Worm (Caenorhabditis elegans) whole organism, midembryonic: ENCODE results near the gene paml-1.
A peak's percentile ranks its signal among the peaks of the same experiment; 100 is the strongest.

Experiments
- T22C8.4 ChIP-seq: fragments of 200-800 bp; sonication (Bioruptor generic); IDR thresholded peaks from 2 replicates; pipeline ENCODE4 v1.3.6; 2022; ENCODE audit warnings: missing genetic modification characterization, missing compliant biosample characterization
- cog-1 ChIP-seq: sonication (generic microtip); optimal IDR thresholded peaks from 2 replicates; lab custom pipeline; 2016; ENCODE audit warnings: missing genetic modification characterization, missing compliant biosample characterization
- flt-1 ChIP-seq: fragments of 200-800 bp; sonication (Bioruptor generic); IDR thresholded peaks from 2 replicates; pipeline ENCODE4 v1.3.6; 2022; ENCODE audit warnings: missing genetic modification characterization, missing compliant biosample characterization
- klf-2 ChIP-seq: fragments of 200-800 bp; sonication (Bioruptor generic); conservative IDR thresholded peaks from 2 replicates; pipeline ENCODE4 v1.3.6; 2022; ENCODE audit warnings: missing genetic modification reagents, missing genetic modification characterization, missing compliant biosample characterization
- med-1 ChIP-seq: sonication (generic microtip); optimal IDR thresholded peaks from 2 replicates; lab custom pipeline; 2017; ENCODE audit warnings: missing genetic modification characterization, mild to moderate bottlenecking, missing compliant biosample characterization, antibody characterized with exemption, missing genetic modification reagents; ENCODE audit not compliant: insufficient read depth
- ref-1 ChIP-seq: fragments of 200-800 bp; sonication (Bioruptor generic); conservative IDR thresholded peaks from 2 replicates; pipeline ENCODE4 v1.3.6; 2022; ENCODE audit warnings: missing genetic modification reagents, missing genetic modification characterization, missing compliant biosample characterization
- tab-1 ChIP-seq: fragments of 200-800 bp; sonication (Bioruptor generic); IDR thresholded peaks from 2 replicates; pipeline ENCODE4 v1.3.6; 2022; ENCODE audit warnings: missing genetic modification characterization, missing compliant biosample characterization
- ztf-23 ChIP-seq: fragments of 200-800 bp; sonication (Bioruptor generic); IDR thresholded peaks from 2 replicates; pipeline ENCODE4 v1.3.6; 2022; ENCODE audit warnings: missing genetic modification reagents, missing genetic modification characterization, missing compliant biosample characterization
- ztf-29 ChIP-seq: fragments of 200-800 bp; sonication (Bioruptor generic); IDR thresholded peaks from 2 replicates; pipeline ENCODE4 v1.3.6; 2022; ENCODE audit warnings: missing genetic modification reagents, missing genetic modification characterization, missing compliant biosample characterization

The paml-1 gene

ce11 chrIII:10218587-10218986, 15.3 kb downstream of the paml-1 start, which contains the start of the genes rde-4 and cox-14:
Gene rde-4 (minus strand): TSS chrIII:10218646.
Gene cox-14 (plus strand): TSS chrIII:10218942.
- TF ChIP-seq klf-2 (GFP tag; lab: Robert Waterston, UW): no peak

- TF ChIP-seq cog-1 (peak; percentile 19), ztf-23 (GFP tag; lab: Robert Waterston, UW) (no peak)
These were observed 17.1 kb downstream of the paml-1 start, which contains the start of gene cts-1 for ce11 chrIII:10216585-10217278. Gene cts-1 (minus strand): TSS chrIII:10216635.

DNA sequence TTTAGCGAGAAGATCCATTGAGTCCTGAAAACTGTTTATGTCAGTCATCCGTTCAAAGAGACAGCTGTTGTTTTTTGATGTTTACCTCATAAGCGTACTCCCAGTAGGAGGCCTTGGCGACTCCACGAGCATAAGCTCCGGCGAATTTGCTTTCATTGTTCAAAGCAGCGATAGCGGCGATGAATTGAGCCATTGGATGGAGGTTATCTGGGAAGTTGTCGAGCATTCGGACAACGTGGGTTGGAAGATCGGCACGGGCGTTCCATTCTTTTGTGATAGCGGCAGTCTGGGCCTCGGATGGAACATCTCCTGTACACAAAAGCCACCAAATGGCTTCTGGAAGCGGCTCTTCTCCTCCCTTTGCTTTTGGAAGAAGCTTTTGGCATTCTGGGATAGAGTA, 18.0 kb downstream of the paml-1 start:
- TF ChIP-seq tab-1: no peak
- no peak for TF ChIP-seq T22C8.4 (GFP tag; lab: Robert Waterston, UW)
- TF ChIP-seq cog-1: no peak
- TF ChIP-seq med-1 (GFP tag; lab: Kevin White, UChicago): no peak
- TF ChIP-seq ref-1 (GFP tag; lab: Robert Waterston, UW): no peak
- no peak for TF ChIP-seq ztf-23 (GFP tag; lab: Robert Waterston, UW)
- no peak for TF ChIP-seq flt-1 (GFP tag; lab: Robert Waterston, UW)
- no peak for TF ChIP-seq klf-2 (GFP tag; lab: Robert Waterston, UW)
- no peak for TF ChIP-seq ztf-29 (GFP tag; lab: Robert Waterston, UW)

DNA sequence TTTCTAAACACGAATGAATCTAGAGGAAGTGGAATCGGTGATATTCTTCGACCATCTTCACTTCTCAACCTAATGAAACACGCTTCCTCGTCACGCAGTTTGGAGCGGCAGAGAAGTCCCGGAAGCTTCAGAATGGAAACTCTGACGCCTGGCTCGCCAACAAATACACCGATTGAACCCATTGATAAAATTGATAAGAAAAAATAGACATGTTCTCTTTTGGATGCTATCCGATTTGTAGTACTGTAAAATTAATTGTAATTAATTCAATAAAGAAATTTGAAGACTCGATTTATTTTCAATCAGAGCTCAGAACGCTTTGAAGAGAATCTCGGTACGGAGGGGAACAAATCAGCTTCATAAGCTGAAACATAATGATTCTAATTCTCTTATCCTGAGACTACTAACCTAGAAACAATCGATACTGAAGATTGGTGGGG, 19.3 kb downstream of the paml-1 start:
- no peak for TF ChIP-seq T22C8.4 (GFP tag; lab: Robert Waterston, UW)
- TF ChIP-seq ztf-29 (GFP tag; lab: Robert Waterston, UW): no peak
- no peak for TF ChIP-seq tab-1
- TF ChIP-seq med-1 (GFP tag; lab: Kevin White, UChicago): no peak
- TF ChIP-seq ref-1 (GFP tag; lab: Robert Waterston, UW): no peak

DNA sequence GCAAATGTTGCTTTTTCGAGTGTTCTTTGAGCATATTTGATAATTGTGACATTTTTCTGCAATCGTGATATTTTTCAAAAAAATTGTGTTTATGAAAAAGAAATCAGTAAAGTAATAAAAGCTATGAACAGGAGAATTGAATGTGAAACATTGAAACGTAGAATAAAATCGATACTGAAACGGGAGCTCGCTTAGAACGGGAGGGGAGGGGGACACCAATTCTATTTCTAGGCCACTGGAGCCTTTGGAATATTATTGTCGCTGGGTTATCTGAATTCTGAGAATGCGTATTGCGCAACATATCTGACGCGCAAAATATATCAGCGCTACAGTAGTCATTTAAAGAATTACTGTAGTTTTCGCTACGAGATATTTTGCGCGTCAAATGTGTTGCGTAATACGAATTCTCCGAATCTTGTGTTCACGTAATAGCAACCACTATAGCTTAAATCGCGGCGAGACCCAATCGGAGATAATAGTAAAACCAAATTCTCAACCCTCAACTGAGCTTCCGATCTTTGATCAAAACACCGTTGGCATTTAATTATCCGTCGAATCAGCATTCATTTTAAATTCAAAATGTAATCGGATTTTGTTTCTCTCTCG, 21.9 kb downstream of the paml-1 start, which contains the start of the genes blos-1 and best-18:
TSS of gene blos-1 (minus strand) at position 58 of the 606 bp plus-strand sequence.
TSS of gene best-18 (plus strand) at position 508 of the 606 bp plus-strand sequence.
- TF ChIP-seq T22C8.4 (GFP tag; lab: Robert Waterston, UW) (peak; percentile 51; the same call in 1 of the 2 replicates), ztf-29 (GFP tag; lab: Robert Waterston, UW) (no peak)

DNA sequence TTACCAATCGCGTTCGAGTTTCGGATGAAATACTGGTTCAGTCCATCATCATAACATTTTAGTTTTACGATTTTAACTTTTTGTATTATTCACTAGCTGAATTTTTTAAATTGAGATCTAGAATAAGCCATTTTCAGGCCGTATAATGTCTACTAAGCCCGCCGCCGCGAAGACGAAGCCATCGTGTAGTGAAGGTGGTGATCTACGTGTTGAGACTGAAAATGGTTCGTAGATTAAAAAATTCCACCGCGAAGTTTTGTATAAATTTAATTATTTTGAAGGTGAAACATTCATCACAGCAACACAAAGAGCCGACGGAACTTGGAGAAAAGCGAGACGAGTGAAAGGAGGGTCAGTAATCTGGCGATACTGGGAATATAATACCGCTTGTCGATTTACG, 24.2 kb downstream of the paml-1 start, which contains the start of gene T20G5.9:
TSS of gene T20G5.9 (plus strand) at position 138 of the 400 bp plus-strand sequence.
- 0 out of 2 replicates have a peak, but pooled peaks have one; percentile 28 for TF ChIP-seq flt-1 (GFP tag; lab: Robert Waterston, UW)
- no peak for TF ChIP-seq cog-1

- TF ChIP-seq med-1 (GFP tag; lab: Kevin White, UChicago) (no peak), klf-2 (GFP tag; lab: Robert Waterston, UW) (no peak), ztf-23 (GFP tag; lab: Robert Waterston, UW) (no peak), tab-1 (no peak), ref-1 (GFP tag; lab: Robert Waterston, UW) (no peak), T22C8.4 (GFP tag; lab: Robert Waterston, UW) (no peak), flt-1 (GFP tag; lab: Robert Waterston, UW) (no peak), cog-1 (no peak), ztf-29 (GFP tag; lab: Robert Waterston, UW) (no peak)
These were observed 27.5 kb downstream of the paml-1 start for ce11 chrIII:10206352-10206751.

- TF ChIP-seq ref-1 (GFP tag; lab: Robert Waterston, UW): no peak
- no peak for TF ChIP-seq ztf-29 (GFP tag; lab: Robert Waterston, UW)
- TF ChIP-seq cog-1: no peak
- no peak for TF ChIP-seq T22C8.4 (GFP tag; lab: Robert Waterston, UW)
- TF ChIP-seq med-1 (GFP tag; lab: Kevin White, UChicago): no peak
- no peak for TF ChIP-seq klf-2 (GFP tag; lab: Robert Waterston, UW)
- no peak for TF ChIP-seq ztf-23 (GFP tag; lab: Robert Waterston, UW)
- TF ChIP-seq flt-1 (GFP tag; lab: Robert Waterston, UW): no peak
- TF ChIP-seq tab-1: no peak
These were observed 30.7 kb downstream of the paml-1 start, which contains the start of gene chc-1 for ce11 chrIII:10202894-10203871. Gene chc-1 (plus strand): TSS chrIII:10203821.

DNA sequence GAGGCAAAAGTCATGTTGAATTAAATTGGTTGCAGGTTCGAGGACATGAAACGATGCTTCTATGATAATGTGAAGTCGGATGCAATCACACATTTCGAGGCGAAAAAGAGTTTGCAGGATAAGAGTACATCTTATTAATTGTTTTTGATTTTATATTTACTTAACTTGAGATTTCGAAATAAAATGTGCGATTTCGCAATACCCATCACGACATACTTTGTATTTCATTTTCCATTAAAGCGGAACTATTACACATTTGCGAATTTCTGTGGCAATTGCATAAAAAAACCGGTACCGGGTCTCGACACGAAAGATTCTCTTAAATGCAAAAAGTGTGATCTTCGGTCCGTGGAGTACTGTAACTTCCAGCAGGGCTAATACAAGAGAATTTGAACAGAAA, 31.5 kb downstream of the paml-1 start:
- TF ChIP-seq med-1 (GFP tag; lab: Kevin White, UChicago): no peak
- TF ChIP-seq T22C8.4 (GFP tag; lab: Robert Waterston, UW): no peak
- TF ChIP-seq cog-1: no peak
- TF ChIP-seq flt-1 (GFP tag; lab: Robert Waterston, UW): no peak
- TF ChIP-seq klf-2 (GFP tag; lab: Robert Waterston, UW): no peak
- TF ChIP-seq ztf-29 (GFP tag; lab: Robert Waterston, UW): no peak
